Fruit fly (Drosophila melanogaster) whole organism, larva: ENCODE results near the gene CG7912.

Experiments used
- noc ChIP-seq: fragments of 200-800 bp; sonication (Bioruptor generic); optimal IDR thresholded peaks from 3 replicates; lab custom pipeline; 2019; ENCODE audit warnings: missing biosample characterization, mild to moderate bottlenecking, missing genetic modification characterization, moderate library complexity

CG7912 gene

dm6 chr3R:30009173-30009572, at the start of gene CG7912:
TSS of gene CG7912 (minus strand) at chr3R:30009189.
- TF ChIP-seq noc (tag; lab: Kevin White, UChicago): no peak

- no peak for TF ChIP-seq noc (tag; lab: Kevin White, UChicago)
These were observed 49.3 kb upstream of the CG7912 start, which contains the start of gene sima for dm6 chr3R:30058057-30058868. TSS of gene sima (plus strand) at chr3R:30058311.

- TF ChIP-seq noc (tag; lab: Kevin White, UChicago): peak; percentile 69
These were observed 47.7 kb upstream of the CG7912 start, which contains the start of the genes CG7950 and Rpp14a for dm6 chr3R:30056592-30057135. TSS of gene CG7950 (plus strand) at chr3R:30056859. TSS of gene Rpp14a (plus strand) at chr3R:30056859.

dm6 chr3R:30055915-30056544, 47.0 kb upstream of the CG7912 start, which contains the start of the genes Rpp14b and spn-A:
TSS of gene Rpp14b (plus strand) at chr3R:30055957.
TSS of gene spn-A (minus strand) at chr3R:30056037.
- TF ChIP-seq noc (tag; lab: Kevin White, UChicago): no peak

- TF ChIP-seq noc (tag; lab: Kevin White, UChicago): no peak
These were observed 43.6 kb upstream of the CG7912 start, which contains the start of gene Jasper for dm6 chr3R:30052455-30053046. TSS of gene Jasper (plus strand) at chr3R:30052514.

- no peak for TF ChIP-seq noc (tag; lab: Kevin White, UChicago)
These were observed 42.9 kb upstream of the CG7912 start, which contains the start of gene CG15528 for dm6 chr3R:30051933-30052332. TSS of gene CG15528 (minus strand) at chr3R:30052112.

dm6 chr3R:30050448-30050847, 41.5 kb upstream of the CG7912 start:
- TF ChIP-seq noc (tag; lab: Kevin White, UChicago): no peak

dm6 chr3R:30046029-30047001, 37.3 kb upstream of the CG7912 start, which contains the start of the genes RpL32 and CG7943:
TSS of gene RpL32 (minus strand) at chr3R:30046161.
TSS of gene CG7943 (plus strand) at chr3R:30046470.
- TF ChIP-seq noc (tag; lab: Kevin White, UChicago): peak; percentile 90

- no peak for TF ChIP-seq noc (tag; lab: Kevin White, UChicago)
These were observed 34.3 kb upstream of the CG7912 start, which contains the start of gene Sry-delta for dm6 chr3R:30043139-30043744. TSS of gene Sry-delta (plus strand) at chr3R:30043341.

dm6 chr3R:30040879-30041278, 31.9 kb upstream of the CG7912 start:
- TF ChIP-seq noc (tag; lab: Kevin White, UChicago): no peak

dm6 chr3R:30039494-30039893, 30.5 kb upstream of the CG7912 start, which contains the start of the genes janA, Sry-alpha and Sry-beta:
TSS of gene janA (minus strand) at chr3R:30039533.
TSS of gene Sry-alpha (plus strand) at chr3R:30039719.
TSS of gene Sry-beta (plus strand) at chr3R:30039719.
- TF ChIP-seq noc (tag; lab: Kevin White, UChicago): no peak

- TF ChIP-seq noc (tag; lab: Kevin White, UChicago): no peak
These were observed 29.6 kb upstream of the CG7912 start, which contains the start of gene janB for dm6 chr3R:30038628-30039027. TSS of gene janB (minus strand) at chr3R:30038728.

dm6 chr3R:30037630-30038029, 28.6 kb upstream of the CG7912 start, which contains the start of gene ocn:
TSS of gene ocn (minus strand) at chr3R:30037730.
- TF ChIP-seq noc (tag; lab: Kevin White, UChicago): no peak
